Fruit fly (Drosophila melanogaster) whole organism, embryonic: ENCODE measurements around the gene NK7.1.
A peak's percentile ranks its signal among the peaks of the same experiment; 100 is the strongest.

Source experiments
- Antp ChIP-seq: fragments of 200-800 bp; sonication (Bioruptor generic); optimal IDR thresholded peaks from 3 replicates; lab custom pipeline; 2016; ENCODE audit warnings: missing biosample characterization, missing genetic modification characterization
- Bgb ChIP-seq: fragments of 200-800 bp; sonication (Bioruptor generic); IDR thresholded peaks from 2 replicates; pipeline ENCODE4 v1.3.6; 2022; ENCODE audit warnings: missing biosample characterization, missing genetic modification characterization; ENCODE audit not compliant: partially characterized antibody
- CG10431 ChIP-seq: fragments of 200-800 bp; sonication (Bioruptor generic); optimal IDR thresholded peaks from 3 replicates; lab custom pipeline; 2018; ENCODE audit warnings: missing biosample characterization, mild to moderate bottlenecking, missing genetic modification characterization
- CG11560 ChIP-seq: fragments of 200-800 bp; sonication (Bioruptor generic); IDR thresholded peaks from 3 replicates; pipeline ENCODE4 v1.3.6; 2022; ENCODE audit warnings: missing biosample characterization, missing genetic modification characterization
- CG13287 ChIP-seq: fragments of 200-800 bp; sonication (Bioruptor generic); IDR thresholded peaks from 2 replicates; pipeline ENCODE4 v1.3.6; 2022; ENCODE audit warnings: missing biosample characterization, missing genetic modification characterization; ENCODE audit not compliant: partially characterized antibody
- CG31365 ChIP-seq: fragments of 200-800 bp; sonication (Bioruptor generic); optimal IDR thresholded peaks from 2 replicates; lab custom pipeline; 2018; ENCODE audit warnings: missing biosample characterization, mild to moderate bottlenecking, missing genetic modification characterization
- CG4730 ChIP-seq: fragments of 200-800 bp; sonication (Bioruptor generic); IDR thresholded peaks from 2 replicates; pipeline ENCODE4 v1.3.6; 2022; ENCODE audit warnings: missing biosample characterization, missing genetic modification characterization
- CG6689 ChIP-seq: fragments of 200-800 bp; sonication (Bioruptor generic); IDR thresholded peaks from 2 replicates; pipeline ENCODE4 v1.3.6; 2022; ENCODE audit warnings: missing biosample characterization, missing genetic modification characterization
- CG7745 ChIP-seq: fragments of 200-800 bp; sonication (Bioruptor generic); optimal IDR thresholded peaks from 2 replicates; lab custom pipeline; 2018; ENCODE audit warnings: missing biosample characterization, mild to moderate bottlenecking, missing genetic modification characterization, moderate library complexity
- CG8089 ChIP-seq: fragments of 200-800 bp; sonication (Bioruptor generic); optimal IDR thresholded peaks from 3 replicates; lab custom pipeline; 2016; ENCODE audit warnings: missing biosample characterization, missing genetic modification characterization
- CG8765 ChIP-seq: fragments of 200-800 bp; sonication (Bioruptor generic); IDR thresholded peaks from 2 replicates; pipeline ENCODE4 v1.3.6; 2022; ENCODE audit warnings: missing biosample characterization, missing genetic modification characterization
- Drgx ChIP-seq: fragments of 200-800 bp; sonication (Bioruptor generic); IDR thresholded peaks from 2 replicates; pipeline ENCODE4 v1.3.6; 2022; ENCODE audit warnings: missing biosample characterization, missing genetic modification characterization
- H2.0 ChIP-seq: fragments of 200-800 bp; sonication (Bioruptor generic); IDR thresholded peaks from 2 replicates; pipeline ENCODE4 v1.3.6; 2022; ENCODE audit warnings: missing biosample characterization, missing genetic modification characterization
- Hmx ChIP-seq: fragments of 200-800 bp; sonication (Bioruptor generic); optimal IDR thresholded peaks from 2 replicates; lab custom pipeline; 2016; ENCODE audit warnings: missing biosample characterization, missing genetic modification characterization
- Max ChIP-seq: fragments of 200-800 bp; sonication (Bioruptor generic); optimal IDR thresholded peaks from 2 replicates; lab custom pipeline; 2016; ENCODE audit warnings: missing biosample characterization, mild to moderate bottlenecking, missing genetic modification characterization
- Vsx1 ChIP-seq: fragments of 200-800 bp; sonication (Bioruptor generic); optimal IDR thresholded peaks from 2 replicates; lab custom pipeline; 2017; ENCODE audit warnings: missing biosample characterization, mild to moderate bottlenecking, missing genetic modification characterization, missing genetic modification reagents
- YL-1 ChIP-seq: fragments of 200-800 bp; sonication (Bioruptor generic); optimal IDR thresholded peaks from 3 replicates; lab custom pipeline; 2017; ENCODE audit warnings: missing biosample characterization, mild to moderate bottlenecking, missing genetic modification characterization
- abd-A ChIP-seq: fragments of 200-800 bp; sonication (Bioruptor generic); optimal IDR thresholded peaks from 3 replicates; lab custom pipeline; 2019; ENCODE audit warnings: missing biosample characterization, mild to moderate bottlenecking, missing genetic modification characterization, moderate library complexity
- ato ChIP-seq: fragments of 200-800 bp; sonication (Bioruptor generic); IDR thresholded peaks from 2 replicates; pipeline ENCODE4 v1.3.6; 2022; ENCODE audit warnings: missing biosample characterization, missing genetic modification characterization; ENCODE audit not compliant: partially characterized antibody
- bab2 ChIP-seq: fragments of 200-800 bp; sonication (Bioruptor generic); optimal IDR thresholded peaks from 2 replicates; lab custom pipeline; 2016; ENCODE audit warnings: missing biosample characterization, missing genetic modification characterization
- bbx ChIP-seq: fragments of 200-800 bp; sonication (Bioruptor generic); IDR thresholded peaks from 2 replicates; pipeline ENCODE4 v1.3.6; 2022; ENCODE audit warnings: missing biosample characterization, missing genetic modification characterization; ENCODE audit not compliant: partially characterized antibody
- btn ChIP-seq: fragments of 200-800 bp; sonication (Bioruptor generic); optimal IDR thresholded peaks from 2 replicates; lab custom pipeline; 2016; ENCODE audit warnings: missing biosample characterization, missing genetic modification characterization
- cg ChIP-seq: fragments of 200-800 bp; sonication (Bioruptor generic); optimal IDR thresholded peaks from 3 replicates; lab custom pipeline; 2019; ENCODE audit warnings: missing biosample characterization, mild to moderate bottlenecking, missing genetic modification characterization, moderate library complexity
- chm ChIP-seq: fragments of 200-800 bp; sonication (Bioruptor generic); IDR thresholded peaks from 2 replicates; pipeline ENCODE4 v1.3.6; 2022; ENCODE audit warnings: missing biosample characterization, missing genetic modification characterization
- crol ChIP-seq: fragments of 200-800 bp; sonication (Bioruptor generic); IDR thresholded peaks from 2 replicates; pipeline ENCODE4 v1.3.6; 2022; ENCODE audit warnings: missing biosample characterization, missing genetic modification characterization
- grau ChIP-seq: fragments of 200-800 bp; optimal IDR thresholded peaks from 3 replicates; lab custom pipeline; 2019; ENCODE audit warnings: missing biosample characterization, mild to moderate bottlenecking, missing genetic modification characterization, moderate library complexity
- ham ChIP-seq: fragments of 200-800 bp; sonication (Bioruptor generic); IDR thresholded peaks from 2 replicates; pipeline ENCODE4 v1.3.6; 2022; ENCODE audit warnings: missing biosample characterization, missing genetic modification characterization
- lab ChIP-seq: fragments of 200-800 bp; sonication (Bioruptor generic); optimal IDR thresholded peaks from 3 replicates; lab custom pipeline; 2017; ENCODE audit warnings: missing biosample characterization, missing genetic modification characterization, mild to moderate bottlenecking, moderate library complexity, missing genetic modification reagents
- nau ChIP-seq: fragments of 200-800 bp; sonication (Bioruptor generic); optimal IDR thresholded peaks from 3 replicates; lab custom pipeline; 2017; ENCODE audit warnings: missing biosample characterization, mild to moderate bottlenecking, missing genetic modification characterization, missing genetic modification reagents
- sens ChIP-seq: fragments of 200-800 bp; sonication (Bioruptor generic); peaks from one replicate; lab custom pipeline; 2016; ENCODE audit warnings: missing biosample characterization, missing genetic modification characterization
- sna ChIP-seq: fragments of 200-800 bp; sonication (Bioruptor generic); IDR thresholded peaks from 2 replicates; pipeline ENCODE4 v1.3.6; 2022; ENCODE audit warnings: missing biosample characterization, missing genetic modification characterization; ENCODE audit not compliant: partially characterized antibody
- sqz ChIP-seq: fragments of 200-800 bp; sonication (Bioruptor generic); optimal IDR thresholded peaks from 3 replicates; lab custom pipeline; 2018; ENCODE audit warnings: missing biosample characterization, mild to moderate bottlenecking, missing genetic modification characterization
- ttk ChIP-seq: fragments of 200-800 bp; sonication (Bioruptor generic); IDR thresholded peaks from 2 replicates; pipeline ENCODE4 v2.1.2; 2022; ENCODE audit warnings: missing biosample characterization, missing genetic modification characterization

Gene NK7.1

dm6 chr3R:14282215-14283041 lies 90.3 kb downstream of the NK7.1 start (continued):
- TF ChIP-seq sna (GFP tag; lab: Robert Waterston, UW) (no peak), bab2 (no peak), H2.0 (GFP tag; lab: Robert Waterston, UW) (no peak), abd-A (peak; percentile 63), CG11560 (no peak), bbx (GFP tag; lab: Robert Waterston, UW) (no peak), CG4730 (GFP tag; lab: Robert Waterston, UW) (no peak), CG10431 (GFP tag; lab: Kevin White, UChicago) (no peak), CG13287 (GFP tag; lab: Robert Waterston, UW) (no peak), Hmx (no peak), CG6689 (GFP tag; lab: Robert Waterston, UW) (no peak), lab (GFP tag; lab: Kevin White, UChicago) (peak; percentile 16), crol (GFP tag; lab: Robert Waterston, UW) (peak; percentile 90), ato (GFP tag; lab: Robert Waterston, UW) (no peak), Vsx1 (GFP tag; lab: Kevin White, UChicago) (no peak), Antp (GFP tag; lab: Kevin White, UChicago) (no peak), Max (GFP tag; lab: Kevin White, UChicago) (no peak), ham (no peak), CG8089 (GFP tag; lab: Kevin White, UChicago) (no peak), btn (no peak), cg (GFP tag; lab: Kevin White, UChicago) (peak; percentile 74), CG7745 (tag; lab: Kevin White, UChicago) (peak; percentile 24), chm (GFP tag; lab: Robert Waterston, UW) (no peak), YL-1 (GFP tag; lab: Kevin White, UChicago) (no peak), sqz (GFP tag; lab: Kevin White, UChicago) (no peak), CG8765 (no peak), Bgb (GFP tag; lab: Robert Waterston, UW) (no peak), CG31365 (tag; lab: Kevin White, UChicago) (no peak), grau (tag; lab: Kevin White, UChicago) (peak; percentile 54), nau (GFP tag; lab: Kevin White, UChicago) (no peak)

- TF ChIP-seq sens (GFP tag; lab: Kevin White, UChicago): peak; percentile 33
- no peak for TF ChIP-seq ttk (GFP tag; lab: Robert Waterston, UW)
- TF ChIP-seq Drgx: peak; percentile 50
- TF ChIP-seq, all 482 proteins: peak for 2
These were observed 92.4 kb downstream of the NK7.1 start for dm6 chr3R:14280324-14280723.
